Worm (Caenorhabditis elegans): ENCODE results near the gene srz-54.

srz-54 gene

DNA sequence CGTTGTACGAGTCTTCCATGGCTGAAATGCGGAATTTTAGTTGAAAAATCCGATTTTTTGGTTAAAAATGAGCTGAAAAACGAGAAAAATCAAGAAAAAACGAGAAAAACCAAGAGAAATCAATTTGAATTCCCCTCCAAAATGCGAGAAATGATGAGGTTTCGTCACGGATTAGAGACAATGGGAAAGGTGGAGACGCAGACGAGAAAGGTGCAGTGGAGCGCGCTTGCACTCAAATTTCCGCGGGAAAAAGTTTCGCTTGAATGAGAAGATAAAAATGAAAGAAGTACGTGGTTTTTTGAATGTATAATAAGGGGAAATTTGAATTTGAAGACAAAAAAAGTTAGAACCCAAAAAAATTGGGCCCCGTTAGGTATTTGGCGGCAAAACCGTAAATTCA is 14.8 kb upstream of the srz-54 start, which contains the start of gene efl-1 (continued):
- no peak for TF ChIP-seq fkh-6 (tag; optimal IDR thresholded peaks at IDR 0.05)
- TF ChIP-seq ceh-31 (tag; optimal IDR thresholded peaks at IDR 0.05): peak; percentile 58
- TF ChIP-seq F13H6.1 (tag; optimal IDR thresholded peaks at IDR 0.05): no peak
- no peak for TF ChIP-seq eyg-1 (tag; optimal IDR thresholded peaks at IDR 0.05)
- no peak for TF ChIP-seq sox-4 (tag; optimal IDR thresholded peaks at IDR 0.05)
- TF ChIP-seq che-1 (tag; optimal IDR thresholded peaks at IDR 0.05): no peak
- no peak for TF ChIP-seq hlh-6 (tag; optimal IDR thresholded peaks at IDR 0.05)
- no peak for TF ChIP-seq unc-3 (GFP tag; conservative IDR thresholded peaks at IDR 0.05)
- TF ChIP-seq unc-3 (tag; optimal IDR thresholded peaks at IDR 0.05): no peak
- no peak for TF ChIP-seq ceh-22 (tag; optimal IDR thresholded peaks at IDR 0.05)
- no peak for TF ChIP-seq C38D4.7 (GFP tag; optimal IDR thresholded peaks at IDR 0.05)
- peak; percentile 57 for TF ChIP-seq dve-1 (tag; optimal IDR thresholded peaks at IDR 0.05)
- TF ChIP-seq ceh-48 (tag; optimal IDR thresholded peaks at IDR 0.05): peak; percentile 9
- no peak for TF ChIP-seq ceh-45 (GFP tag; IDR thresholded peaks at IDR 0.05)
- peak; percentile 58 for TF ChIP-seq pros-1 (tag; optimal IDR thresholded peaks at IDR 0.05)
- no peak; the same call in 1 of the 2 replicates for TF ChIP-seq sox-2 (GFP tag; IDR thresholded peaks at IDR 0.05)
- no peak for TF ChIP-seq ceh-24 (tag; optimal IDR thresholded peaks at IDR 0.05)
- no peak for TF ChIP-seq C08G9.2 (tag; optimal IDR thresholded peaks at IDR 0.05)
- no peak for TF ChIP-seq Y22D7AL.16 (tag; optimal IDR thresholded peaks at IDR 0.05)
- no peak for TF ChIP-seq hlh-15 (tag; optimal IDR thresholded peaks at IDR 0.05)
- TF ChIP-seq fkh-10 (GFP tag; optimal IDR thresholded peaks at IDR 0.05): no peak
- peak; percentile 70 for TF ChIP-seq ceh-18 (tag; optimal IDR thresholded peaks at IDR 0.05)
- peak; percentile 17 for TF ChIP-seq ets-4 (tag; optimal IDR thresholded peaks at IDR 0.05)
- TF ChIP-seq K02D7.2 (tag; optimal IDR thresholded peaks at IDR 0.05): no peak
- no peak for TF ChIP-seq lin-11 (tag; optimal IDR thresholded peaks at IDR 0.05)
- TF ChIP-seq madf-2 (tag; optimal IDR thresholded peaks at IDR 0.05): no peak
- TF ChIP-seq dmd-4 (tag; optimal IDR thresholded peaks at IDR 0.05; ENCODE audit: borderline replicate concordance): no peak
- no peak for TF ChIP-seq nhr-232 (tag; optimal IDR thresholded peaks at IDR 0.05)
- no peak for TF ChIP-seq gmeb-2 (tag; optimal IDR thresholded peaks at IDR 0.05)
- TF ChIP-seq ahr-1 (tag; optimal IDR thresholded peaks at IDR 0.05): no peak
- no peak for TF ChIP-seq unc-86 (tag; optimal IDR thresholded peaks at IDR 0.05)

- TF ChIP-seq unc-3 (GFP tag; conservative IDR thresholded peaks at IDR 0.05) (no peak), unc-3 (tag; optimal IDR thresholded peaks at IDR 0.05) (no peak), unc-42 (tag; optimal IDR thresholded peaks at IDR 0.05) (no peak), K09A11.1 (tag; optimal IDR thresholded peaks at IDR 0.05; ENCODE audit: insufficient read depth) (no peak), elt-2 (tag; optimal IDR thresholded peaks at IDR 0.05) (no peak), sdc-2 (tag; optimal IDR thresholded peaks at IDR 0.05) (no peak), pha-2 (tag; optimal IDR thresholded peaks at IDR 0.05) (no peak), dmd-4 (tag; optimal IDR thresholded peaks at IDR 0.05; ENCODE audit: borderline replicate concordance) (no peak), hlh-8 (tag; optimal IDR thresholded peaks at IDR 0.05) (no peak), nhr-11 (tag; optimal IDR thresholded peaks at IDR 0.05) (no peak), pros-1 (tag; optimal IDR thresholded peaks at IDR 0.05) (no peak), madf-2 (tag; optimal IDR thresholded peaks at IDR 0.05) (no peak), ceh-31 (tag; optimal IDR thresholded peaks at IDR 0.05) (no peak)
Observed at ce11 chrV:16966636-16967035, 13.8 kb upstream of the srz-54 start, which contains the start of gene fbxa-90. Gene fbxa-90, plus strand, starts transcription at chrV:16966814.

- no peak for TF ChIP-seq C08G9.2 (tag; optimal IDR thresholded peaks at IDR 0.05)
- TF ChIP-seq ref-2 (tag; optimal IDR thresholded peaks at IDR 0.05): no peak
- TF ChIP-seq K09A11.1 (tag; optimal IDR thresholded peaks at IDR 0.05; ENCODE audit: insufficient read depth): no peak
- no peak for TF ChIP-seq sdc-2 (tag; optimal IDR thresholded peaks at IDR 0.05)
- no peak for TF ChIP-seq hlh-6 (tag; optimal IDR thresholded peaks at IDR 0.05)
- no peak for TF ChIP-seq npax-4 (tag; optimal IDR thresholded peaks at IDR 0.05)
- no peak for TF ChIP-seq pat-9 (tag; optimal IDR thresholded peaks at IDR 0.05)
- no peak for TF ChIP-seq nhr-232 (tag; optimal IDR thresholded peaks at IDR 0.05)
- TF ChIP-seq madf-2 (tag; optimal IDR thresholded peaks at IDR 0.05): no peak
- TF ChIP-seq ceh-6 (GFP tag; optimal IDR thresholded peaks at IDR 0.05): no peak
- no peak for TF ChIP-seq fax-1 (tag; optimal IDR thresholded peaks at IDR 0.05)
Observed at ce11 chrV:16972134-16972533, 8.3 kb upstream of the srz-54 start, which contains the start of gene srh-119. Gene srh-119, plus strand, starts transcription at chrV:16972434.

All from whole organism, late embryonic.